Worm (Caenorhabditis elegans) whole organism, late embryonic: ENCODE results near the gene gap-1.

Experiments
- F13H6.1 ChIP-seq: sonication (generic microtip); optimal IDR thresholded peaks from 2 replicates; lab custom pipeline; 2016; ENCODE audit warnings: missing genetic modification characterization, missing compliant biosample characterization
- ama-1 ChIP-seq: fragments of 150-350 bp; optimal IDR thresholded peaks from 2 replicates; lab custom pipeline; 2014
- che-1 ChIP-seq: sonication (generic microtip); optimal IDR thresholded peaks from 2 replicates; lab custom pipeline; 2016; ENCODE audit warnings: mild to moderate bottlenecking, missing genetic modification characterization, missing compliant biosample characterization
- nfya-1 ChIP-seq: sonication (generic microtip); optimal IDR thresholded peaks from 2 replicates; lab custom pipeline; 2017; ENCODE audit warnings: missing genetic modification characterization, mild to moderate bottlenecking, missing compliant biosample characterization, antibody characterized with exemption, moderate library complexity
- nhr-11 ChIP-seq: fragments of 150-350 bp; optimal IDR thresholded peaks from 2 replicates; lab custom pipeline; 2014; ENCODE audit warnings: missing biosample characterization, missing genetic modification characterization
- sox-4 ChIP-seq: sonication (generic microtip); optimal IDR thresholded peaks from 2 replicates; lab custom pipeline; 2017; ENCODE audit warnings: mild to moderate bottlenecking, missing genetic modification characterization, inconsistent platforms, missing compliant biosample characterization
- syd-9 ChIP-seq: sonication (generic microtip); optimal IDR thresholded peaks from 2 replicates; lab custom pipeline; 2016; ENCODE audit warnings: mild to moderate bottlenecking, missing genetic modification characterization, moderate library complexity, missing compliant biosample characterization
- unc-42 ChIP-seq: sonication (generic microtip); optimal IDR thresholded peaks from 2 replicates; lab custom pipeline; 2016; ENCODE audit warnings: missing genotype, missing genetic modification characterization, missing compliant biosample characterization
- ztf-16 ChIP-seq: sonication (generic microtip); optimal IDR thresholded peaks from 2 replicates; lab custom pipeline; 2017; ENCODE audit warnings: missing genetic modification characterization, missing compliant biosample characterization

- TF ChIP-seq sox-4 (tag; lab: Kevin White, UChicago) (no peak), nhr-11 (tag; lab: Kevin White, UChicago) (no peak), ama-1 (lab: Kevin White, UChicago) (no peak), ztf-16 (tag; lab: Kevin White, UChicago) (no peak), che-1 (tag; lab: Kevin White, UChicago) (no peak), nfya-1 (no peak), unc-42 (no peak), syd-9 (no peak), F13H6.1 (tag; lab: Kevin White, UChicago) (no peak)
Observed at ce11 chrX:2178410-2178944, 13.8 kb upstream of the gap-1 start.
